Fruit fly (Drosophila melanogaster): Measurements from ENCODE around the gene alphaCOP.

The alphaCOP gene

dm6 chr3L:1690727-1691413, 45.9 kb upstream of the alphaCOP start:
- TF ChIP-seq CG9948 (tag; optimal IDR thresholded peaks at IDR 0.05) (peak; percentile 85), Ets98B (GFP tag; IDR thresholded peaks at IDR 0.05) (peak; percentile 72), CG15710 (tag; optimal IDR thresholded peaks at IDR 0.05) (peak; percentile 79), Pif1A (GFP tag; optimal IDR thresholded peaks at IDR 0.05) (peak; percentile 86), Pif1B (GFP tag; optimal IDR thresholded peaks at IDR 0.05) (peak; percentile 73), EcR (GFP tag; optimal IDR thresholded peaks at IDR 0.05) (no peak), CG13204 (GFP tag; optimal IDR thresholded peaks at IDR 0.05) (peak; percentile 39), CG17806 (tag; optimal IDR thresholded peaks at IDR 0.05) (peak; percentile 83), CG8301 (tag; optimal IDR thresholded peaks at IDR 0.05) (peak; percentile 77), CG12605 (GFP tag; IDR thresholded peaks at IDR 0.05) (peak; percentile 63), CG32121 (GFP tag; IDR thresholded peaks at IDR 0.05) (peak; percentile 55; the same call in 1 of the 2 replicates), D1 (tag; optimal IDR thresholded peaks at IDR 0.05) (peak; percentile 28), CG4496 (GFP tag; IDR thresholded peaks at IDR 0.05) (peak; percentile 86), fd96Ca (GFP tag; IDR thresholded peaks at IDR 0.05) (peak; percentile 86), CG14655 (GFP tag; optimal IDR thresholded peaks at IDR 0.05) (peak; percentile 81), CG34367 (tag; optimal IDR thresholded peaks at IDR 0.05) (peak; percentile 72), Snoo (tag; optimal IDR thresholded peaks at IDR 0.05) (peak; percentile 54), rn (GFP tag; IDR thresholded peaks at IDR 0.05) (peak; percentile 44; the same call in 1 of the 2 replicates), gl (tag; optimal IDR thresholded peaks at IDR 0.05) (peak; percentile 70), CG8159 (tag; optimal IDR thresholded peaks at IDR 0.05) (peak; percentile 86), CG10348 (GFP tag; IDR thresholded peaks at IDR 0.05) (no peak)

dm6 chr3L:1688569-1688968, 43.6 kb upstream of the alphaCOP start:
- no peak for TF ChIP-seq CG32121 (GFP tag; IDR thresholded peaks at IDR 0.05)
- no peak for TF ChIP-seq CG14655 (GFP tag; optimal IDR thresholded peaks at IDR 0.05)
- TF ChIP-seq CG8159 (tag; optimal IDR thresholded peaks at IDR 0.05), result no peak
- no peak for TF ChIP-seq CG15710 (tag; optimal IDR thresholded peaks at IDR 0.05)
- TF ChIP-seq fd96Ca (GFP tag; IDR thresholded peaks at IDR 0.05), result peak; percentile 49; the same call in 1 of the 3 replicates
- no peak for TF ChIP-seq Pif1A (GFP tag; optimal IDR thresholded peaks at IDR 0.05)
- TF ChIP-seq Pif1B (GFP tag; optimal IDR thresholded peaks at IDR 0.05), result no peak
- TF ChIP-seq rn (GFP tag; IDR thresholded peaks at IDR 0.05), result no peak
- no peak for TF ChIP-seq Snoo (tag; optimal IDR thresholded peaks at IDR 0.05)
- no peak for TF ChIP-seq CG9948 (tag; optimal IDR thresholded peaks at IDR 0.05)
- no peak for TF ChIP-seq CG34367 (tag; optimal IDR thresholded peaks at IDR 0.05)
- peak; percentile 59 for TF ChIP-seq CG13204 (GFP tag; optimal IDR thresholded peaks at IDR 0.05)
- TF ChIP-seq CG12605 (GFP tag; IDR thresholded peaks at IDR 0.05), result no peak; the same call in 1 of the 2 replicates
- no peak for TF ChIP-seq gl (tag; optimal IDR thresholded peaks at IDR 0.05)
- no peak for TF ChIP-seq CG8301 (tag; optimal IDR thresholded peaks at IDR 0.05)
- TF ChIP-seq EcR (GFP tag; optimal IDR thresholded peaks at IDR 0.05), result peak; percentile 26
- TF ChIP-seq CG4496 (GFP tag; IDR thresholded peaks at IDR 0.05), result peak; percentile 89
- no peak for TF ChIP-seq CG10348 (GFP tag; IDR thresholded peaks at IDR 0.05)
- TF ChIP-seq Ets98B (GFP tag; IDR thresholded peaks at IDR 0.05), result peak; percentile 28

DNA sequence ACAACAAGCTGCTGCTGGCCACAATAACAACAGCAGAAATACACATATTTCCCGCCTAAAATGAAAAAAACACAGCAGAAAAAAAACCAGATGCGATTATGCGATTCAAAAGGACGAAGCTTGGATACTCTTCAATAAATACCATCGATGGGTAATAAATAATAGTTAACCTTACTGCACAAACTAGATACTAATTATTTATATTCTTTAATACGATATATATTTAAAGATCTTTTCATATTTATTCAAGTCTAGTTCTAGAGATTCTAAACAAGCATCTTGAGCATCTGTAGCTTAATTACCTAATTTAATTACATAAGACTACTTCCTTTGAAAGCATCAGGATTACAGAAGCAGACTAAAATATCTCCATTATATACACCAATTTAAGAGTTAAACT, 43.2 kb upstream of the alphaCOP start:
- no peak for TF ChIP-seq fd96Ca (GFP tag; IDR thresholded peaks at IDR 0.05)
- no peak for TF ChIP-seq Pif1A (GFP tag; optimal IDR thresholded peaks at IDR 0.05)
- TF ChIP-seq CG8301 (tag; optimal IDR thresholded peaks at IDR 0.05), result peak; percentile 42
- TF ChIP-seq CG15710 (tag; optimal IDR thresholded peaks at IDR 0.05), result no peak
- peak; percentile 12 for TF ChIP-seq CG9948 (tag; optimal IDR thresholded peaks at IDR 0.05)
- no peak for TF ChIP-seq gl (tag; optimal IDR thresholded peaks at IDR 0.05)
- TF ChIP-seq CG12605 (GFP tag; IDR thresholded peaks at IDR 0.05), result no peak
- TF ChIP-seq CG13204 (GFP tag; optimal IDR thresholded peaks at IDR 0.05), result no peak
- no peak for TF ChIP-seq CG10348 (GFP tag; IDR thresholded peaks at IDR 0.05)
- no peak for TF ChIP-seq rn (GFP tag; IDR thresholded peaks at IDR 0.05)
- TF ChIP-seq D1 (tag; optimal IDR thresholded peaks at IDR 0.05), result no peak
- no peak for TF ChIP-seq CG34367 (tag; optimal IDR thresholded peaks at IDR 0.05)
- peak; percentile 50 for TF ChIP-seq CG14655 (GFP tag; optimal IDR thresholded peaks at IDR 0.05)
- TF ChIP-seq Snoo (tag; optimal IDR thresholded peaks at IDR 0.05), result no peak
- TF ChIP-seq CG32121 (GFP tag; IDR thresholded peaks at IDR 0.05), result no peak
- TF ChIP-seq CG8159 (tag; optimal IDR thresholded peaks at IDR 0.05), result peak; percentile 22
- TF ChIP-seq EcR (GFP tag; optimal IDR thresholded peaks at IDR 0.05), result no peak
- no peak for TF ChIP-seq Pif1B (GFP tag; optimal IDR thresholded peaks at IDR 0.05)
- no peak for TF ChIP-seq CG4496 (GFP tag; IDR thresholded peaks at IDR 0.05)
- no peak for TF ChIP-seq CG17806 (tag; optimal IDR thresholded peaks at IDR 0.05)
- no peak for TF ChIP-seq Ets98B (GFP tag; IDR thresholded peaks at IDR 0.05)

DNA sequence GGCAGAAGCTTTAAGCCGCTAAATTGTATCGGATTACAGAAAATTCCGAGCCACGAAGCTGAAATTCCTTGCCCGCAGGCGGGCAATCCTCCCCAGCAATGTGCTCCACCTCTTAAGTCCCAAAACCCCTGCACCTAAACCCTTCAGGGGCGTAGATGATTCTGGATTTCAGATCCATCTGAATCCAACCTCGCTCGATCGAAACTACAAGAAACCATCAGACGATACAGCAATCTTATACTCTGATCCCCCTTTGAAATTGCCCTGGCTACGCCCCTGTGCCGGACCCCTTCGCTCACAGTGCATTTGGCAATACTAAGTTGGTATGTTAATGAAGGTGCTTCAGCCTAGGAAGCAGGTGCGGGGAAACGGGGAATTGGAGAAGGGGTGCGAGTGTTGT, 38.1 kb upstream of the alphaCOP start:
- no peak for TF ChIP-seq EcR (GFP tag; optimal IDR thresholded peaks at IDR 0.05)
- TF ChIP-seq CG34367 (tag; optimal IDR thresholded peaks at IDR 0.05), result peak; percentile 41
- TF ChIP-seq gl (tag; optimal IDR thresholded peaks at IDR 0.05), result peak; percentile 44
- peak; percentile 68 for TF ChIP-seq Pif1B (GFP tag; optimal IDR thresholded peaks at IDR 0.05)
- TF ChIP-seq CG14655 (GFP tag; optimal IDR thresholded peaks at IDR 0.05), result peak; percentile 57
- 0 out of 2 replicates have a peak, but pooled peaks have one; percentile 21 for TF ChIP-seq Ets98B (GFP tag; IDR thresholded peaks at IDR 0.05)
- TF ChIP-seq rn (GFP tag; IDR thresholded peaks at IDR 0.05), result no peak; the same call in 1 of the 2 replicates
- no peak for TF ChIP-seq CG13204 (GFP tag; optimal IDR thresholded peaks at IDR 0.05)
- TF ChIP-seq CG10348 (GFP tag; IDR thresholded peaks at IDR 0.05), result no peak
- peak; percentile 71; the same call in 2 of the 3 replicates for TF ChIP-seq fd96Ca (GFP tag; IDR thresholded peaks at IDR 0.05)
- TF ChIP-seq CG8159 (tag; optimal IDR thresholded peaks at IDR 0.05), result peak; percentile 77
- peak; percentile 63 for TF ChIP-seq CG9948 (tag; optimal IDR thresholded peaks at IDR 0.05)
- TF ChIP-seq CG15710 (tag; optimal IDR thresholded peaks at IDR 0.05), result peak; percentile 67
- peak; percentile 82 for TF ChIP-seq CG4496 (GFP tag; IDR thresholded peaks at IDR 0.05)
- peak; percentile 66 for TF ChIP-seq Pif1A (GFP tag; optimal IDR thresholded peaks at IDR 0.05)
- TF ChIP-seq CG12605 (GFP tag; IDR thresholded peaks at IDR 0.05), result peak; percentile 77
- peak; percentile 17 for TF ChIP-seq Snoo (tag; optimal IDR thresholded peaks at IDR 0.05)
- TF ChIP-seq CG17806 (tag; optimal IDR thresholded peaks at IDR 0.05), result peak; percentile 64
- peak; percentile 26 for TF ChIP-seq CG8301 (tag; optimal IDR thresholded peaks at IDR 0.05)
- TF ChIP-seq CG32121 (GFP tag; IDR thresholded peaks at IDR 0.05), result no peak
